Worm (Caenorhabditis elegans) whole organism, young adult: ENCODE measurements around the gene gpx-4.

ENCODE experiments used
- K12H6.12 ChIP-seq: fragments of 200-800 bp; sonication (Bioruptor generic); optimal IDR thresholded peaks from 2 replicates; lab custom pipeline; 2018; ENCODE audit warnings: mild to moderate bottlenecking, missing genetic modification characterization, missing compliant biosample characterization
- attf-6 ChIP-seq: fragments of 200-800 bp; sonication (Bioruptor generic); IDR thresholded peaks from 2 replicates; pipeline ENCODE4 v1.3.6; 2022; ENCODE audit warnings: missing genetic modification reagents, missing genetic modification characterization, missing compliant biosample characterization
- ceh-91 ChIP-seq: fragments of 200-800 bp; sonication (Bioruptor generic); IDR thresholded peaks from 2 replicates; pipeline ENCODE4 v1.3.6; 2022; ENCODE audit warnings: missing genetic modification reagents, missing genetic modification characterization, missing compliant biosample characterization
- hsf-1 ChIP-seq: fragments of 200-800 bp; sonication (Bioruptor generic); IDR thresholded peaks from 2 replicates; pipeline ENCODE4 v1.3.6; 2022; ENCODE audit warnings: missing genetic modification reagents, missing genetic modification characterization, missing compliant biosample characterization
- mes-4 ChIP-seq: sonication (generic microtip); optimal IDR thresholded peaks from 2 replicates; lab custom pipeline; 2016; ENCODE audit warnings: missing genotype, missing genetic modification characterization, missing compliant biosample characterization
- nfyb-1 ChIP-seq: fragments of 200-800 bp; sonication (Bioruptor generic); IDR thresholded peaks from 2 replicates; pipeline ENCODE4 v1.3.6; 2022; ENCODE audit warnings: missing genetic modification reagents, missing genetic modification characterization, missing compliant biosample characterization
- unc-130 ChIP-seq: sonication (generic microtip); optimal IDR thresholded peaks from 2 replicates; lab custom pipeline; 2016; ENCODE audit warnings: missing genetic modification reagents, missing genetic modification characterization, missing compliant biosample characterization

ce11 chrIV:2688716-2689307 is 14.0 kb upstream of the gpx-4 start, which contains the start of gene egrh-3:
- TF ChIP-seq unc-130 = no peak
- TF ChIP-seq attf-6 = no peak
- TF ChIP-seq K12H6.12 (tag; lab: Kevin White, UChicago) = no peak
- no peak for TF ChIP-seq ceh-91 (GFP tag; lab: Robert Waterston, UW)
- TF ChIP-seq nfyb-1 (GFP tag; lab: Robert Waterston, UW) = no peak
- TF ChIP-seq mes-4 (tag; lab: Kevin White, UChicago) = no peak
- TF ChIP-seq hsf-1 (GFP tag; lab: Robert Waterston, UW) = no peak
